Fruit fly (Drosophila melanogaster): Measurements from ENCODE around the gene Bub1.

dm6 chr2L:5230772-5231171, 47.9 kb upstream of the Bub1 start:
- TF ChIP-seq pan (optimal IDR thresholded peaks at IDR 0.05) (no peak), Hr78 (GFP tag; optimal IDR thresholded peaks at IDR 0.05) (no peak), psq (GFP tag; optimal IDR thresholded peaks at IDR 0.05) (no peak), CG9705 (GFP tag; optimal IDR thresholded peaks at IDR 0.05) (no peak), Rel (GFP tag; optimal IDR thresholded peaks at IDR 0.05) (no peak), Rel (tag; optimal IDR thresholded peaks at IDR 0.05) (no peak), Jra (GFP tag; optimal IDR thresholded peaks at IDR 0.05) (no peak), Vsx2 (GFP tag; optimal IDR thresholded peaks at IDR 0.05; ENCODE audit: partially characterized antibody) (no peak)
